Worm (Caenorhabditis elegans): ENCODE results near the gene comt-4.

- TF ChIP-seq him-1 (tag; optimal IDR thresholded peaks at IDR 0.05): no peak
- TF ChIP-seq W03F9.2 (tag; optimal IDR thresholded peaks at IDR 0.05): no peak
- no peak for TF ChIP-seq dao-5 (tag; optimal IDR thresholded peaks at IDR 0.05)
Measured at ce11 chrV:2035545-2035944, 14.4 kb downstream of the comt-4 start, which contains the start of gene srab-23.
